Fruit fly (Drosophila melanogaster) whole organism, embryonic: ENCODE results near the gene CG7231.

ENCODE experiments used
- CG10431 ChIP-seq: fragments of 200-800 bp; sonication (Bioruptor generic); optimal IDR thresholded peaks from 3 replicates; lab custom pipeline; 2018; ENCODE audit warnings: missing biosample characterization, mild to moderate bottlenecking, missing genetic modification characterization
- CG11093 ChIP-seq: fragments of 200-800 bp; sonication (Bioruptor generic); IDR thresholded peaks from 3 replicates; pipeline ENCODE4 v1.3.6; 2022; ENCODE audit warnings: missing biosample characterization, missing genetic modification characterization
- CG12744 ChIP-seq: fragments of 200-800 bp; sonication (Bioruptor generic); optimal IDR thresholded peaks from 2 replicates; lab custom pipeline; 2016; ENCODE audit warnings: missing biosample characterization, missing genetic modification characterization
- CG13624 ChIP-seq: fragments of 200-800 bp; sonication (Bioruptor generic); optimal IDR thresholded peaks from 2 replicates; lab custom pipeline; 2016; ENCODE audit warnings: missing biosample characterization, missing genetic modification characterization
- CG16779 ChIP-seq: fragments of 200-800 bp; sonication (Bioruptor generic); IDR thresholded peaks from 2 replicates; pipeline ENCODE4 v1.3.6; 2022; ENCODE audit warnings: missing biosample characterization, missing genetic modification characterization
- CG17612 ChIP-seq: fragments of 200-800 bp; sonication (Bioruptor generic); IDR thresholded peaks from 2 replicates; pipeline ENCODE4 v1.3.6; 2022; ENCODE audit warnings: missing biosample characterization, missing genetic modification characterization
- CG2202 ChIP-seq: fragments of 200-800 bp; sonication (Bioruptor generic); optimal IDR thresholded peaks from 2 replicates; lab custom pipeline; 2018; ENCODE audit warnings: missing biosample characterization, mild to moderate bottlenecking, missing genetic modification characterization
- CG2678 ChIP-seq: fragments of 200-800 bp; sonication (Bioruptor generic); optimal IDR thresholded peaks from 3 replicates; lab custom pipeline; 2019; ENCODE audit warnings: missing biosample characterization, mild to moderate bottlenecking, missing genetic modification characterization, moderate library complexity
- CG30020 ChIP-seq: fragments of 200-800 bp; optimal IDR thresholded peaks from 2 replicates; lab custom pipeline; 2019; ENCODE audit warnings: missing biosample characterization, mild to moderate bottlenecking, missing genetic modification characterization, moderate library complexity
- CG33557 ChIP-seq: fragments of 200-800 bp; sonication (Bioruptor generic); optimal IDR thresholded peaks from 2 replicates; lab custom pipeline; 2019; ENCODE audit warnings: missing biosample characterization, mild to moderate bottlenecking, missing genetic modification characterization, moderate library complexity
- CG42726 ChIP-seq: fragments of 200-800 bp; sonication (Bioruptor generic); IDR thresholded peaks from 2 replicates; pipeline ENCODE4 v1.3.6; 2022; ENCODE audit warnings: missing biosample characterization, missing genetic modification characterization; ENCODE audit not compliant: partially characterized antibody
- CG5180 ChIP-seq: fragments of 200-800 bp; sonication (Bioruptor generic); optimal IDR thresholded peaks from 3 replicates; lab custom pipeline; 2017; ENCODE audit warnings: missing biosample characterization, missing genetic modification characterization, mild to moderate bottlenecking, moderate library complexity, missing genetic modification reagents
- CG5245 ChIP-seq: fragments of 200-800 bp; sonication (Bioruptor generic); optimal IDR thresholded peaks from 3 replicates; lab custom pipeline; 2016; ENCODE audit warnings: missing biosample characterization, missing genetic modification characterization
- CG6272 ChIP-seq: fragments of 200-800 bp; sonication (Bioruptor generic); IDR thresholded peaks from 2 replicates; pipeline ENCODE4 v1.3.6; 2022; ENCODE audit warnings: missing biosample characterization, missing genetic modification characterization
- CG6854 ChIP-seq: fragments of 200-800 bp; sonication (Bioruptor generic); optimal IDR thresholded peaks from 3 replicates; lab custom pipeline; 2017; ENCODE audit warnings: missing biosample characterization, mild to moderate bottlenecking, missing genetic modification characterization
- CG8388 ChIP-seq: fragments of 200-800 bp; sonication (Bioruptor generic); optimal IDR thresholded peaks from 2 replicates; lab custom pipeline; 2019; ENCODE audit warnings: missing biosample characterization, mild to moderate bottlenecking, missing genetic modification characterization, moderate library complexity
- CG8924 ChIP-seq: fragments of 200-800 bp; optimal IDR thresholded peaks from 3 replicates; lab custom pipeline; 2019; ENCODE audit warnings: missing biosample characterization, mild to moderate bottlenecking, missing genetic modification characterization, moderate library complexity
- CG9932 ChIP-seq: fragments of 200-800 bp; sonication (Bioruptor generic); IDR thresholded peaks from 2 replicates; pipeline ENCODE4 v1.3.6; 2022; ENCODE audit warnings: missing biosample characterization, missing genetic modification characterization
- CkIIα-i1 ChIP-seq: fragments of 200-800 bp; sonication (Bioruptor generic); IDR thresholded peaks from 2 replicates; pipeline ENCODE4 v1.3.6; 2022; ENCODE audit warnings: missing biosample characterization, missing genetic modification characterization
- CrebB ChIP-seq: fragments of 200-800 bp; sonication (Bioruptor generic); optimal IDR thresholded peaks from 3 replicates; lab custom pipeline; 2018; ENCODE audit warnings: missing biosample characterization, mild to moderate bottlenecking, missing genetic modification characterization
- Drgx ChIP-seq: fragments of 200-800 bp; sonication (Bioruptor generic); IDR thresholded peaks from 2 replicates; pipeline ENCODE4 v1.3.6; 2022; ENCODE audit warnings: missing biosample characterization, missing genetic modification characterization
- Elba2 ChIP-seq: fragments of 200-800 bp; sonication (Bioruptor generic); optimal IDR thresholded peaks from 3 replicates; lab custom pipeline; 2016; ENCODE audit warnings: missing biosample characterization, missing genetic modification characterization
- Hsf ChIP-seq: fragments of 200-800 bp; sonication (Bioruptor generic); optimal IDR thresholded peaks from 3 replicates; lab custom pipeline; 2016; ENCODE audit warnings: missing biosample characterization, missing genetic modification characterization
- PHDP ChIP-seq: fragments of 200-800 bp; sonication (Bioruptor generic); optimal IDR thresholded peaks from 3 replicates; lab custom pipeline; 2018; ENCODE audit warnings: missing biosample characterization, mild to moderate bottlenecking, missing genetic modification characterization, moderate library complexity
- Pdp1 ChIP-seq, 2 experiments: fragments of 200-800 bp; sonication (Bioruptor generic); optimal IDR thresholded peaks; 3 replicates each; lab custom pipeline; 2016; ENCODE audit warnings: missing biosample characterization in 2 of 2, missing genetic modification characterization in 2 of 2, mild to moderate bottlenecking in 1 of 2, moderate library complexity in 1 of 2
- Sin3A ChIP-seq: fragments of >200 bp; optimal IDR thresholded peaks from 2 replicates; lab custom pipeline; 2018
- Trl ChIP-seq, 3 experiments: fragments of >200 bp in 2 of 3; fragments of 200-800 bp in 1 of 3; sonication (Bioruptor generic) in 1 of 3; optimal IDR thresholded peaks; 2 replicates in 1 of 3; 3 replicates in 2 of 3; lab custom pipeline; 2016 to 2017; ENCODE audit warnings: missing biosample characterization in 1 of 3, missing genetic modification characterization in 1 of 3
- amos ChIP-seq: fragments of 200-800 bp; sonication (Bioruptor generic); IDR thresholded peaks from 2 replicates; pipeline ENCODE4 v1.3.6; 2022; ENCODE audit warnings: missing biosample characterization, missing genetic modification characterization; ENCODE audit not compliant: partially characterized antibody
- bsh ChIP-seq, 2 experiments: fragments of 200-800 bp; sonication (Bioruptor generic); optimal IDR thresholded peaks; 2 replicates each; lab custom pipeline; 2017 to 2018; ENCODE audit warnings: mild to moderate bottlenecking in 2 of 2, missing biosample characterization in 2 of 2, missing genetic modification characterization in 2 of 2, moderate library complexity in 1 of 2
- cad ChIP-seq: fragments of >200 bp; optimal IDR thresholded peaks from 2 replicates; lab custom pipeline; 2017; ENCODE audit warnings: missing biosample characterization, missing genetic modification characterization
- crol ChIP-seq: fragments of 200-800 bp; sonication (Bioruptor generic); IDR thresholded peaks from 2 replicates; pipeline ENCODE4 v1.3.6; 2022; ENCODE audit warnings: missing biosample characterization, missing genetic modification characterization
- cwo ChIP-seq: fragments of 200-800 bp; sonication (Bioruptor generic); optimal IDR thresholded peaks from 3 replicates; lab custom pipeline; 2017; ENCODE audit warnings: missing biosample characterization, missing genetic modification characterization, mild to moderate bottlenecking, moderate library complexity, missing genetic modification reagents
- ems ChIP-seq: fragments of 200-800 bp; sonication (Bioruptor generic); optimal IDR thresholded peaks from 3 replicates; lab custom pipeline; 2016; ENCODE audit warnings: missing biosample characterization, missing genetic modification characterization
- exex ChIP-seq: fragments of 200-800 bp; sonication (Bioruptor generic); optimal IDR thresholded peaks from 4 replicates; lab custom pipeline; 2018; ENCODE audit warnings: missing biosample characterization, mild to moderate bottlenecking, missing genetic modification characterization, moderate library complexity
- lab ChIP-seq: fragments of 200-800 bp; sonication (Bioruptor generic); optimal IDR thresholded peaks from 3 replicates; lab custom pipeline; 2017; ENCODE audit warnings: missing biosample characterization, missing genetic modification characterization, mild to moderate bottlenecking, moderate library complexity, missing genetic modification reagents
- lbe ChIP-seq: fragments of 200-800 bp; sonication (Bioruptor generic); optimal IDR thresholded peaks from 2 replicates; lab custom pipeline; 2016; ENCODE audit warnings: missing biosample characterization, mild to moderate bottlenecking, missing genetic modification characterization
- nerfin-1 ChIP-seq: fragments of 200-800 bp; sonication (Bioruptor generic); optimal IDR thresholded peaks from 3 replicates; lab custom pipeline; 2019; ENCODE audit warnings: missing biosample characterization, mild to moderate bottlenecking, missing genetic modification characterization, moderate library complexity
- nmo ChIP-seq: fragments of 200-800 bp; sonication (Bioruptor generic); optimal IDR thresholded peaks from 2 replicates; lab custom pipeline; 2018; ENCODE audit warnings: missing biosample characterization, mild to moderate bottlenecking, missing genetic modification characterization, moderate library complexity
- onecut ChIP-seq: fragments of 200-800 bp; sonication (Bioruptor generic); IDR thresholded peaks from 2 replicates; pipeline ENCODE4 v1.3.6; 2022; ENCODE audit warnings: missing biosample characterization, missing genetic modification characterization
- pita ChIP-seq: fragments of 200-800 bp; sonication (Bioruptor generic); optimal IDR thresholded peaks from 2 replicates; lab custom pipeline; 2017; ENCODE audit warnings: missing biosample characterization, mild to moderate bottlenecking, missing genetic modification characterization
- rib ChIP-seq: fragments of 200-800 bp; sonication (Bioruptor generic); IDR thresholded peaks from 2 replicates; pipeline ENCODE4 v1.3.6; 2022; ENCODE audit warnings: missing biosample characterization, missing genetic modification characterization
- schlank ChIP-seq: fragments of 200-800 bp; sonication (Bioruptor generic); optimal IDR thresholded peaks from 2 replicates; lab custom pipeline; 2018; ENCODE audit warnings: missing biosample characterization, mild to moderate bottlenecking, missing genetic modification characterization
- seq ChIP-seq: fragments of 200-800 bp; sonication (Bioruptor generic); IDR thresholded peaks from 2 replicates; pipeline ENCODE4 v1.3.6; 2022; ENCODE audit warnings: missing biosample characterization, missing genetic modification characterization
- sr ChIP-seq: fragments of 200-800 bp; sonication (Bioruptor generic); IDR thresholded peaks from 3 replicates; pipeline ENCODE4 v1.3.6; 2022; ENCODE audit warnings: missing biosample characterization, missing genetic modification characterization
- sug ChIP-seq: fragments of 200-800 bp; optimal IDR thresholded peaks from 2 replicates; lab custom pipeline; 2019; ENCODE audit warnings: missing biosample characterization, mild to moderate bottlenecking, missing genetic modification characterization, moderate library complexity

Gene CG7231

DNA sequence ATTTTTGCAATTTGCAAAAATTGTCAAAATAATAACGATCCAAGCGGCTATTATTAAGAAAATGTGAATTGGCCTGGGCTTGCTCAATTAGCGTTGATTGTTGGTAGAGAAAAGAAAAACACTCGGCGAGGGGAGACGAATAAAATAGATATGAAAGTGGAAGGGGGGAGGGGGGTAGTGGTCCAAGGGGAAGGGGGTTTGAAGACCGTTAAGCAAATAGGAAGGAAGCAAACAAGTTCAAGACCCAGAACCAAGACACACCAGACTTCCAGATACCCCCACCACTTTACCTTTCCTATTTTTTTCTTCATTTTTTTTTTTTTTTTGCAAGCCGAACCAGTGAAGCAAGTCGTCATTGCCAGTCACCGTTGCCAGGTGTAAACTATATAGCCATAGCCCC is 14.4 kb upstream of the CG7231 start:
- TF ChIP-seq CG8388 (GFP tag; lab: Kevin White, UChicago) (no peak), Sin3A (lab: Kevin White, UChicago) (no peak), ems (GFP tag; lab: Kevin White, UChicago) (no peak), CkIIα-i1 (GFP tag; lab: Robert Waterston, UW) (no peak), pita (GFP tag; lab: Kevin White, UChicago) (no peak), CG5245 (GFP tag; lab: Kevin White, UChicago) (no peak), crol (peak; percentile 51), cad (GFP tag; lab: Kevin White, UChicago) (no peak), Pdp1 (GFP tag; optimal IDR thresholded peaks at IDR 0.05; lab: Kevin White, UChicago) (no peak), CG8924 (no peak), CG17612 (GFP tag; lab: Robert Waterston, UW) (0 out of 2 replicates have a peak, but pooled peaks have one; percentile 7)

DNA sequence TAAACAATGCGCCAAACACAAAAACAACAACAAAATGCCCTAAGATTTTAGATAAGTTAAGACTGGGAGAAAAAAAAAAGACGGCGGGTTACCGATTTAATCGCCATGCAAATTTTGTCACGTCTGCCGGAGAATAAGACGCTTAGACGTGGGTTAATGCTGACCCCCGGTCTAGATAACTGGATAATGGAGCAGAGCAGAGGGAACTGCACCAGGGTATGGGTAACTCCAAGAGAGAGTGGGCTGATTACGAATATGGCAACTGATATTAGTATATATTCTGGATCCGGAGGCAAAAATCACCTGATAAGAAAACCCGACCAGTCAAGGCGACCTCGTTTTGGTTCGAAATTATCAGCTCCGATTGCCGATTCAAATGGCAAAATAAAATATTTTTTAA is 13.7 kb upstream of the CG7231 start:
- TF ChIP-seq exex (peak; percentile 15), CG13624 (GFP tag; lab: Kevin White, UChicago) (no peak), CrebB (tag; lab: Kevin White, UChicago) (no peak), CG30020 (no peak), Hsf (GFP tag; lab: Kevin White, UChicago) (no peak), amos (GFP tag; lab: Robert Waterston, UW) (no peak), cwo (GFP tag; lab: Kevin White, UChicago) (no peak), CG33557 (no peak), CG11093 (GFP tag; lab: Robert Waterston, UW) (no peak), sug (peak; percentile 45), sr (no peak), CG10431 (GFP tag; lab: Kevin White, UChicago) (no peak)
- TF ChIP-seq, all 482 proteins: peak for 2

DNA sequence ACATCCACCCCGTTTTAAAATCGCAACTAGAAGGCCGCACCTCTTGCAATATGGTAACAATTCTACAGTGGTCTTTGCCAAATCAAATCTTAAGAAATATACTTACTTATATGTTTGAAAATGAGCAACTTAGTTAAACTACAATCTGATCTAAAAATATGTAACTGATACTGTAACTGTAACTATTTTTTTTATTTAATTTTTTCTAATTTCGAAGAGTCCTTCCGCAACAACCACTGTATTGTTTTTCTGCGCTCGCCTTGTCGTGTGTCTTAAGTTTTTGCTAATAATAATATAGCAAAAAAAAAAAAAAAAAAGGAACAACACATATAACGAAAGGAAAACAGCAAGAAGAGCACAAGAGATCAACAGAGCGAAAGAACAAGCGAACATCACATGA is 12.3 kb upstream of the CG7231 start:
- peak; percentile 49 for TF ChIP-seq Drgx (GFP tag; lab: Robert Waterston, UW)
- TF ChIP-seq CG42726 (GFP tag; lab: Robert Waterston, UW) = no peak
- no peak for TF ChIP-seq Trl (optimal IDR thresholded peaks at IDR 0.05; lab: Kevin White, UChicago)
- TF ChIP-seq Trl (GFP tag; optimal IDR thresholded peaks at IDR 0.05; lab: Kevin White, UChicago) = no peak
- peak in 1 of 2 experiments; percentile 47 for TF ChIP-seq bsh (GFP tag; optimal IDR thresholded peaks at IDR 0.05; lab: Kevin White, UChicago)

DNA sequence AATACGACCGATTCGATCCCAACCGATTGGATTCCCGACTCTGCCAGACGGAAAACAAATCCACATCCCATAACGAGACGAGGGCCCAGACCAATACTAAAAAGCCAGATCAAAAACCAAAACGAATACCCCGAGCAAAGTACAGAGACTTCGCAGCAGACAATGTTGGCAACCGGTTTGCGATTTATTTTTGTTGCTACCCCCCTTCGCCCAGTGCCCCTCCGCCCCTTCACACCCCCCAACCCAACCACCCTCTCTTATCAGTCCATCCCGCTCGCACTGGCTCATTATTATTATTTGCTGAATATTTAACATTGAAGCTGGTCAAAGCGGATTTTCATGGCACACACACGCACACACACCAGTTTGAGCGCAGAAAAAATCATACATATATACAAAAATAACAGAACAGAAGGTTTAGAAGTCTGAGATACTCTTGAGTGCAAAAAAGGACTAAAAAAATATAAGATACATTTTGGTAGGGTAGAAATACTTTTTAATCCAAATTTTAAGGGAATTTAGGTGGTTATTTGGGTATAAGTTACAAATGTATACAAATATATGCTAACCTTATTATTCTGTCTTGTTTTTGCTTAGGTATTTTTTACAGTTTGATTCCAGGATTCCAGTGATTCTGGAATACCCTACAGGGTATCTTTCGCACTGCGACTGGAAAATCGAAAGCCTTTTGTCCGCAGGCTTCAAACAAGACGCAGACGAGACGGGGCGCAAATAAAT is 10.1 kb upstream of the CG7231 start:
- TF ChIP-seq cwo (GFP tag; lab: Kevin White, UChicago) = peak; percentile 40
- TF ChIP-seq CG6854 (GFP tag; lab: Kevin White, UChicago) = no peak
- no peak for TF ChIP-seq seq
- no peak for TF ChIP-seq nerfin-1 (tag; lab: Kevin White, UChicago)
- TF ChIP-seq Elba2 (GFP tag; lab: Kevin White, UChicago) = no peak
- no peak for TF ChIP-seq nmo (GFP tag; lab: Kevin White, UChicago)
- TF ChIP-seq onecut (GFP tag; lab: Robert Waterston, UW) = no peak
- peak; percentile 11 for TF ChIP-seq lbe (GFP tag; lab: Kevin White, UChicago)
- TF ChIP-seq CG6272 (GFP tag; lab: Robert Waterston, UW) = no peak
- peak; percentile 47; the same call in 1 of the 2 replicates for TF ChIP-seq CG9932
- no peak for TF ChIP-seq CG12744 (GFP tag; lab: Kevin White, UChicago)
- peak; percentile 92 for TF ChIP-seq crol
- peak; percentile 7 for TF ChIP-seq lab (GFP tag; lab: Kevin White, UChicago)
- TF ChIP-seq CG2202 (tag; lab: Kevin White, UChicago) = no peak
- TF ChIP-seq CG16779 (GFP tag; lab: Robert Waterston, UW) = no peak
- peak; percentile 4 for TF ChIP-seq schlank (tag; lab: Kevin White, UChicago)
- no peak for TF ChIP-seq CG5180 (GFP tag; lab: Kevin White, UChicago)
- TF ChIP-seq CG2678 = no peak
- no peak for TF ChIP-seq PHDP (tag; lab: Kevin White, UChicago)
- peak; percentile 87 for TF ChIP-seq rib (GFP tag; lab: Robert Waterston, UW)
